Worm (Caenorhabditis elegans) whole organism, L2 larva: ENCODE results near the gene frpr-21.

Experiments
- aly-2 ChIP-seq: fragments of 150-350 bp; optimal IDR thresholded peaks from 2 replicates; lab custom pipeline; 2014; ENCODE audit warnings: missing biosample characterization, missing genetic modification characterization
- egl-27 ChIP-seq: sonication (generic microtip); optimal IDR thresholded peaks from 3 replicates; lab custom pipeline; 2017; ENCODE audit warnings: missing biosample characterization, missing genetic modification reagents, missing genetic modification characterization
- fos-1 ChIP-seq: fragments of 150-350 bp; optimal IDR thresholded peaks from 2 replicates; lab custom pipeline; 2014; ENCODE audit warnings: missing biosample characterization, missing genetic modification characterization
- nhr-11 ChIP-seq: fragments of 150-350 bp; optimal IDR thresholded peaks from 2 replicates; lab custom pipeline; 2014; ENCODE audit warnings: missing biosample characterization, missing genetic modification characterization
- nhr-12 ChIP-seq: fragments of 150-350 bp; optimal IDR thresholded peaks from 2 replicates; lab custom pipeline; 2014; ENCODE audit warnings: missing biosample characterization, missing genetic modification characterization
- nhr-129 ChIP-seq: fragments of 150-350 bp; optimal IDR thresholded peaks from 2 replicates; lab custom pipeline; 2014; ENCODE audit warnings: missing biosample characterization, missing genetic modification characterization
- nhr-237 ChIP-seq: fragments of 150-350 bp; optimal IDR thresholded peaks from 2 replicates; lab custom pipeline; 2014; ENCODE audit warnings: missing biosample characterization, missing genetic modification characterization
- unc-62 ChIP-seq: fragments of 150-350 bp; optimal IDR thresholded peaks from 2 replicates; lab custom pipeline; 2014; ENCODE audit warnings: missing biosample characterization, missing genetic modification reagents, missing genetic modification characterization

- TF ChIP-seq nhr-237 (tag; lab: Kevin White, UChicago) (no peak), nhr-129 (tag; lab: Kevin White, UChicago) (no peak), fos-1 (tag; lab: Kevin White, UChicago) (no peak), nhr-11 (no peak), nhr-12 (tag; lab: Kevin White, UChicago) (no peak), unc-62 (no peak), aly-2 (no peak), egl-27 (tag; lab: Kevin White, UChicago) (no peak)
Observed at ce11 chrII:10416332-10416863, 5.4 kb downstream of the frpr-21 start, which contains the start of gene eif-2A.
